Fruit fly (Drosophila melanogaster) Kc167 (cell line): ENCODE results near the gene sll.

Experiments used
- Myc ChIP-seq: fragments of >200 bp; optimal IDR thresholded peaks from 2 replicates; lab custom pipeline; 2017; ENCODE audit warnings: missing external identifiers
- Sin3A ChIP-seq: fragments of >200 bp; optimal IDR thresholded peaks from 2 replicates; lab custom pipeline; 2018; ENCODE audit warnings: missing external identifiers
- h ChIP-seq: fragments of >200 bp; optimal IDR thresholded peaks from 3 replicates; lab custom pipeline; 2018; ENCODE audit warnings: missing external identifiers
- insv ChIP-seq: fragments of >200 bp; optimal IDR thresholded peaks from 3 replicates; lab custom pipeline; 2018; ENCODE audit warnings: missing external identifiers
- psq ChIP-seq: fragments of >200 bp; optimal IDR thresholded peaks from 2 replicates; lab custom pipeline; 2017; ENCODE audit warnings: missing external identifiers
- ttk ChIP-seq: sonication (Bioruptor generic); optimal IDR thresholded peaks from 2 replicates; lab custom pipeline; 2017; ENCODE audit warnings: missing external identifiers

sll gene

DNA sequence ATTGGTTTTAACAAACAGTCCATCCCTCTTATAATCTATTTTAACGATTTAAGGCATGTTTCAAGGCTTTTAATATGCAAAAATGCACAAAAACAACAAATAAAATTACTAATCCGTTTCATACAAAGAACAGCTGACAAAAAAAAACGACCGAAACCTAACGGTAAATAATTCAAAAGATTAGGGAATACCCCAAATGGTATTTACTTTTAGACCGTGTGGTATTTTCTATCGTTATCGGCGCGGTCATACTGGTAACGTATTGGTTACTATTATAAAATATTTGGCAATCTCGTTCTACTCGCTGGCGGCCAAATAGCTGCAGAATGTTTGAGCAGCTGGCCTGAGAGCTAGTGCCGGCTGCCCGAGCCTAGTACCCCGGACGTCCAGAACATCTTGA lies at the start of gene sll:
Gene sll (plus strand): TSS at position 235 of the 400 bp plus-strand sequence.
- TF ChIP-seq psq (lab: Kevin White, UChicago) = no peak
- no peak for TF ChIP-seq h (lab: Kevin White, UChicago)
- TF ChIP-seq Sin3A = no peak
- TF ChIP-seq ttk = no peak

DNA sequence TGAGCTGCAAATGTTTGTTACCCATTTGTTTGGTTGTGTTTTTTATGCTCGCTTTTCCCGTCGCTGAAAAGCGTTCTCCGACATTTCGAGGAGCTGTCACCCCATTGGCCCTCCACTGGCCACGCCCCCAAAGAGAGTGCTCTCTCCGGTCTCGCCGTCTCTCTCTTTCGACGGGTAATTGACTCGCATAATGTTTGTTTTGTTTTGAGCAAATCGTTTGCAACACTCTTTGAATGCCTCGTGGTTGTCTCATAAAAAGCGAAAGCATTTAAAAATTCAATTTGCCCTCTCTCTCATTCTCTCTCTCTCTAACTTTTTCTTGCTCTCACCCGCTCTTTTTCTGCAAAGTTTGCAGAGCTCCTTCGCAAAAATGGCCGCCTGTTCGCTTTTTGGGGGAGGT lies 48.4 kb upstream of the sll start:
- no peak for TF ChIP-seq h (lab: Kevin White, UChicago)
- TF ChIP-seq Sin3A = no peak

DNA sequence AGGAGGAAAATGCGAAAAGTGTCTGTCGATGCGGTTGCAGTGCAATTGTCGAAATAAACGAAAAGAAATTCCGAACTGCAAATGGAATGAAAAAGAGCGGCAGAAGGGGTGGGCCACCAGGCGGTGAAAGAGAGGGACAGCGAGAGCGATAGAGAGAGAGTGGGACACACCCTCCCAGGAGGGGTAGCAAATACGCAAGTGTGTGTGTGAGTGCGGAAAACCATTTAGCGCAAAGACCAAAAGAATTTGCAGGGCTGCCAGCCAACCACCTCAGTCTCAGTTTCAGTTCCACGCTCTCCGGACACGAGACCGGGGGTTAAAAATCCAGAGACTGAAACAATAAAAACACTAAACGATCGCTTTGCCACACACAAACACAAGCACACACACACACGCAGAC lies 47.3 kb upstream of the sll start, which contains the start of gene Hmx:
Gene Hmx (plus strand): TSS at position 301 of the 400 bp plus-strand sequence.
- TF ChIP-seq h (lab: Kevin White, UChicago) (no peak), Sin3A (no peak), psq (lab: Kevin White, UChicago) (no peak), ttk (no peak), Myc (lab: Kevin White, UChicago) (no peak), insv (lab: Kevin White, UChicago) (no peak)

DNA sequence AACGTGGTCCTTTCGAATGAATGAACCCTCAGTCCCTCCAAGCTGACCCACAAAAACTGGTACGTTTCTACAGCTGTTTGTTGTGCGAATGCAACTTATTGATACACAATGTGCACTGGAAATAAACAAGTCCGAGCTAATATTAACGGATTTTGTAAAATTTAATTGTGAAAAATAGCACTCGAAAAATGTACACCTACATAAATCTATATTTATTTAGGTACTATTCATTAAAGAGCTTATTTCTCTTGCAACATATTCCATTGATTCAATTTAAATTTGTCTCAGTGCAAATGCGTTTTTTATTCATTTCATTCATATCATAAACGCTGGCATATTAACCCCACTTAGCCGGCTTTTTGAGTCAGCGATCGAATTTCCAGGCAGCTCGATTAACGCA lies 44.7 kb upstream of the sll start:
- no peak for TF ChIP-seq Sin3A
- no peak for TF ChIP-seq psq (lab: Kevin White, UChicago)
- TF ChIP-seq h (lab: Kevin White, UChicago) = no peak

DNA sequence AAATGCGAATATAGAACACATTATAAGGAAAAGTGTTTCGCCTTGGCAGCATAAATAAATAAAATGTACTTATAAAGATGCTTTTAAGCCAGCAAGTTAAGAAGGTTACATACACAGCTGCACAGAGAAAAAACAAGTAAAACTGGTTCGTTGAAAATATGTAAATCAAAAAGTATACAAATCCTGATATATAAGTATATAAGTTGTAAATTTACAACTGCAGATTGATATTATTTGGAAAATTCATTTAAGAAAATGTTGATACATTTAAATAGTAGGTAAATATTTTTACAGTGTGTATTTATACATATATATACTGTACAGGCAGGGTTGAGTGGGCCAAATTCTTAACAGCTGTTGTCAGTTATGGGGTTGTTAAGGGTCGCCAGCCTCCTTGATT lies 41.1 kb upstream of the sll start:
- TF ChIP-seq Sin3A (no peak), Myc (lab: Kevin White, UChicago) (no peak), h (lab: Kevin White, UChicago) (no peak), psq (lab: Kevin White, UChicago) (no peak), ttk (no peak), insv (lab: Kevin White, UChicago) (no peak)

DNA sequence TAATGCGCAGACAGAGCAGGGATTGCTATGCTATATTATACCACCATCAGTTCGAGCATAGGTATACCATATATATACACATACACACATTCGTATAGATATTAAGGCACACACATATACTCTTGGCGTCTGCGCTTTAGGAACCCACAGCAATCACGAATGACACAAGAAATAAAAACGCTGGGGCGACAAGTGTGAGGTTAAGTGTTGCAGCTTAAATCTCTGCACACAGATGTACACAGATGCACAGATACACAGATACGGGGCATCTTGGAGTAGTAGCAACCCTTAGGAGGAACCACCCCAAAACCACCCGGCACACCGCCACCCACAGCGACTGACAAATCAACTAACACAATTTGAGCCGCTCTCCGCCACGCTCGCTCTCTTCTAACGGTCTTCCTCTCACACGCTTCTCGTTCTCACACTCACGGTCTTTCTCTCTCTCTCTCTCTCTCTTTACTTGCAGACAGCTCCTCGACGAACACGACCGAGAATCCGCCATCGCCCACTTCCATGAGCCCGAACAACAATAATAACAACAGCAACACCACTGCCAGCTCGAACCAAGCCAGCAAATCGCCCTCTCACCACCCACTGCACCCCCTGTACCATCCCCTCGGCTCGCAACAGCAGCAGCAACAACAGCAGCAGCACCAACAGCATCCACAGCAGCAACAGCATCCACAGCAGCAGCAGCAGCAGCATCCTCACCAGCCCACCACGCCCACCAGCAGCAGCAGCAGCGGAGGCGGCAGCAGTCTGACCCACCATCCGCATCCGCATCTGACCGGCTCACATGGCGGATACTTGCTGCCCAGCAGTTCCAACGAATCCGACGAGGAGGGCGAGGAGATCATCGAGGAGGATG lies 39.1 kb upstream of the sll start:
- TF ChIP-seq Sin3A (no peak), h (lab: Kevin White, UChicago) (no peak), insv (lab: Kevin White, UChicago) (no peak), psq (lab: Kevin White, UChicago) (no peak), Myc (lab: Kevin White, UChicago) (no peak), ttk (no peak)

DNA sequence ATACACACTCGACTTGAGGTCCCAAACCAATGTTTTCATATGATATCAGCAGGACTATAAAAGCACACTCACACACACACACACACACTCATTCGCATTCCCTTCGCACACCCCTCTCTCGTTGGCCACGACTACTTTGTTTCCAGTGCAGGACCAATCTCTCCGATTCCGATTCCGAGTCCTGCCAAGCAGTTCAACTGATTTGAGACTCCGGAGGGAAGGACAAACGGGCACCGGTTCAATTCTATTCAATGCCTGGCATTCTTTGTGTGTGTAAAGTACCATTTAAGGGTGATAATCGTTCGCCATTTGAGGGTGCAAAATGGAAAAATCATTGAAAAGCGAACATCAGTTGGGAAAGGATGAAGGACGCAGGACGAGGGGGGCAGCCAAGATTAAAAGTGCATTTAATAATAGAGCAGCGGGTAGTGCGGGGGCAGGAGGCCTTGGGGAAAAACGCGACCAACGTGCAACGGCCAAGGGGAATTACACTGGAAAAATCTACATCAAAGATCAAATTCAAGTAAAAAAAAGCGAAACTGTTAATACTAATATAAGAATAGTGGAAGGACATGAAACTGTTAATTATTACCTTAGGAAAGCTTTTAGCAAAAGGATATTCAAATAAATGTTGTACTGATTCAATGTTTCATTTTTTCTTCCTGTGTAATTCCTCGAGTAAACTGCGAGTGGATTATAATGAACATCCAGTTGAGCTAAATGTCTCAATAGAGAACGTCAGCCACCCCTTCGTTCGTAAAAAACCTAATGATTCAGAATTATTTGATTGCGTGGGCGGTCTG lies 22.0 kb upstream of the sll start:
- TF ChIP-seq Myc (lab: Kevin White, UChicago) = no peak
- no peak for TF ChIP-seq h (lab: Kevin White, UChicago)
- no peak for TF ChIP-seq insv (lab: Kevin White, UChicago)
- no peak for TF ChIP-seq psq (lab: Kevin White, UChicago)
- TF ChIP-seq Sin3A = no peak
- TF ChIP-seq ttk = no peak

DNA sequence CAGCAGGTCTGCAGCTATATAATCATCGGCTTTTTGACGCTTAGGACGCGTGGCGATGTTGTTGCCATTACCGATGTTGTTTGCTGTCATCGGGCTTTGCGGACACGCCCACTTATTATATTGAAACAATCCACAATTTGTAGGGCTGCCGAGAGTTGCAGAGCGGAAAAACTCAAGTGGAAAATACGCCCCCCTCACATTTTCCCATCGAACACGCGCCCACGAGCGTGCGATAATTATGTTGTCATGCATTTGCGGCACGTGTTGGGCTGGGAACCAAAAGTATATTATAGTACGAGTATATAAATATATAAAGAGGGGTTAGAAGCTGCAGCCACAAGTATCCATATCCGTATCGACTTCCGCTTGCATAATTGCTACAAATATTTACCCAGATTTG lies 17.1 kb upstream of the sll start:
- no peak for TF ChIP-seq Myc (lab: Kevin White, UChicago)

DNA sequence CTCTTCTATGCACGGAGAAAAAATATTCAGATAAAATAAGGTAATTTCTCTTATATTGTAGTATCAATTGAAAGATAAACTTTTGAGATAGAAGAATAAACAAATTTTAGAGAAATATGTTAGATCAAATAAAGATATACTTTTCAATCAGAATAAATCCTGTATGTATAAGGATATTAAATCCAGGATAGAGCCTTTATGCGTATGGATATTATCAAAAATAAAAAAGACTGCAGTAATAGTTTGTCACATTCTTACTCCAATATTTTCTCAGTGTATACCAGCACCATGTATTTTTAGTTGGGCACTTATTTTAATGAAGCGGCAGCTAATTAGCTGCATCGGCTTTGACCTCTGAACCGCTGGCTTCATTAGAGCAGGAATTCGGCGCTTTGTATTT lies 14.1 kb upstream of the sll start:
- no peak for TF ChIP-seq psq (lab: Kevin White, UChicago)
- TF ChIP-seq ttk = no peak
- no peak for TF ChIP-seq insv (lab: Kevin White, UChicago)
- no peak for TF ChIP-seq Myc (lab: Kevin White, UChicago)
- TF ChIP-seq h (lab: Kevin White, UChicago) = no peak
- TF ChIP-seq Sin3A = no peak

DNA sequence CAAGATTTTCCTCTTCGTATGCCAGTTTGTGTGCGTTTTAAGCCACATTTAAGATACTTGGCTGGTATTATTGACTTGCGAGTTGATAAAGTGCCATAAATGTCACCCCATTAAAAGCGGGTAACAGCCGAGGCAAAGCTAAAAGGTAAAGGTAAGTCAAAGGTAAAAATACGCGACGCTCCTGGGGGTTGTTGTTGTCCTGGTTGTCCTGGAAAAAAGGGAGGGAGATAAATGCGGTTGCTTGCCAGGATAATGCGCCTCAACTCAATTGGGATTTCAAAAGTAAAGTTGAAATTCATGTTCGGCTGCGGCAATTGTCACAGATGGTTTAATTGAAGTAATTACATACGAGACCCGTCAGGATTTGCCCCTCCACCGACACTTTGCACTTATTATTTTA lies 12.4 kb upstream of the sll start:
- no peak for TF ChIP-seq insv (lab: Kevin White, UChicago)
- TF ChIP-seq h (lab: Kevin White, UChicago) = no peak
- no peak for TF ChIP-seq psq (lab: Kevin White, UChicago)
- no peak for TF ChIP-seq Sin3A
- TF ChIP-seq ttk = no peak
- TF ChIP-seq Myc (lab: Kevin White, UChicago) = no peak

DNA sequence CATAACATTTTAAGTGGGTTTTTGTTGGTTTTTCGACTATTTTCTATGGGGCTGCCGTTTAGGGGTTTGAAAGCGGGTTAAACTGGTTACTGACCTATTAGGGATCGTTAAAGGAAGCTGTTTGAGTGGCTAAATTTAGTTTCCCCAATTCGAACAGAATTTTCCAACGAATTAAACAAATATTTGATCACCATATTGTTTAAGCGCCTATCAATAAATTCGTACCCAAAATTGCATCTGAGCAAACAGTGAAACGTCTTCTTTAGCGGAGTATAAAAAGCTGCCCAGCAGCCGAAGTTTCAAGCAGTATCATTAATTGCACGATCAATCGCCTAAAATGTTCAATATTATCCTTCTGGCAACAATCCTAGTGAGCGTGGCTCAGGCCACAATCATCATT lies 11.8 kb upstream of the sll start, which contains the start of gene Sgs5bis:
Gene Sgs5bis (plus strand): TSS at position 301 of the 400 bp plus-strand sequence.
- no peak for TF ChIP-seq Sin3A
- TF ChIP-seq ttk = no peak
- no peak for TF ChIP-seq Myc (lab: Kevin White, UChicago)
- no peak for TF ChIP-seq h (lab: Kevin White, UChicago)
- TF ChIP-seq insv (lab: Kevin White, UChicago) = no peak
- TF ChIP-seq psq (lab: Kevin White, UChicago) = no peak

DNA sequence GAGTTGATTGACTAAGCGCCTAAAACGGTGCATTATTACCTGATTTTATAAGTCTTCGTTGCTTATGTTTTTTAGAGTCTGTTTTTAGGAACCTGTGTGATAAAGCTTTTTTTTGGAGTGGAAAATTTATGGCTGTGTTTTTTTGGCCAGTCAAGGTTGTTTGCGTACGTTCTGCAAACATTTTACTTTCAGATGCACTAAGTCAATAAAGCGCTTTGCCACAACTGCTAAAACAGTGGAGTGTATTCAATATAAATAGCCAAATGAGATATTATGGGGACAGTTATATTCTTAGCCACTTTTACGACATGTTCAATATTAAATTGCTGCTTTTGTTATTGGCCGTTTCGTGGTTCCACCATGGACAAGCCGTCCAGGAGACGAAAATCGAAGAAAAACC lies 10.8 kb upstream of the sll start, which contains the start of gene Sgs5:
Gene Sgs5 (plus strand): TSS at position 279 of the 400 bp plus-strand sequence.
- no peak for TF ChIP-seq ttk
- TF ChIP-seq Myc (lab: Kevin White, UChicago) = no peak
- TF ChIP-seq insv (lab: Kevin White, UChicago) = no peak
- TF ChIP-seq h (lab: Kevin White, UChicago) = no peak
- TF ChIP-seq psq (lab: Kevin White, UChicago) = no peak
- no peak for TF ChIP-seq Sin3A
